Worm (Caenorhabditis elegans) whole organism, mixed stage, embryonic: ENCODE data around the gene lec-6.

Experiments used
- M03D4.4 ChIP-seq: sonication (generic microtip); optimal IDR thresholded peaks from 2 replicates; lab custom pipeline; 2017; ENCODE audit warnings: mild to moderate bottlenecking, missing genetic modification characterization, missing compliant biosample characterization
- bed-3 ChIP-seq: fragments of 200-800 bp; sonication (Bioruptor generic); optimal IDR thresholded peaks from 3 replicates; lab custom pipeline; 2018; ENCODE audit warnings: mild to moderate bottlenecking, missing genetic modification characterization, moderate library complexity, missing compliant biosample characterization
- blmp-1 ChIP-seq: fragments of 150-350 bp; optimal IDR thresholded peaks from 2 replicates; lab custom pipeline; 2014; ENCODE audit warnings: missing biosample characterization, missing genetic modification characterization
- ceh-39 ChIP-seq: fragments of 150-350 bp; optimal IDR thresholded peaks from 2 replicates; lab custom pipeline; 2014; ENCODE audit warnings: missing biosample characterization, missing genetic modification characterization
- ceh-43 ChIP-seq: fragments of 200-800 bp; sonication (Bioruptor generic); optimal IDR thresholded peaks from 2 replicates; lab custom pipeline; 2018; ENCODE audit warnings: mild to moderate bottlenecking, missing genetic modification characterization, moderate library complexity, missing compliant biosample characterization
- ceh-83 ChIP-seq: fragments of 200-800 bp; sonication (Bioruptor generic); optimal IDR thresholded peaks from 2 replicates; lab custom pipeline; 2018; ENCODE audit warnings: mild to moderate bottlenecking, missing genetic modification characterization, missing compliant biosample characterization
- ces-1 ChIP-seq: fragments of 150-350 bp; optimal IDR thresholded peaks from 2 replicates; lab custom pipeline; 2014; ENCODE audit warnings: missing biosample characterization, missing genetic modification reagents, missing genetic modification characterization
- cnd-1 ChIP-seq: fragments of 200-800 bp; sonication (Bioruptor generic); optimal IDR thresholded peaks from 2 replicates; lab custom pipeline; 2018; ENCODE audit warnings: mild to moderate bottlenecking, missing genetic modification characterization, missing compliant biosample characterization
- drap-1 ChIP-seq: fragments of 200-800 bp; sonication (Bioruptor generic); optimal IDR thresholded peaks from 3 replicates; lab custom pipeline; 2018; ENCODE audit warnings: mild to moderate bottlenecking, missing genetic modification characterization, missing compliant biosample characterization
- elt-1 ChIP-seq: sonication (generic microtip); optimal IDR thresholded peaks from 2 replicates; lab custom pipeline; 2017; ENCODE audit warnings: missing genetic modification characterization, mild to moderate bottlenecking, missing compliant biosample characterization, antibody characterized with exemption, moderate library complexity, borderline replicate concordance; ENCODE audit not compliant: insufficient read depth
- elt-3 ChIP-seq: fragments of 150-350 bp; optimal IDR thresholded peaks from 2 replicates; lab custom pipeline; 2014; ENCODE audit warnings: missing biosample characterization, missing genetic modification characterization
- flh-1 ChIP-seq: fragments of 200-800 bp; sonication (Bioruptor generic); optimal IDR thresholded peaks from 2 replicates; lab custom pipeline; 2018; ENCODE audit warnings: mild to moderate bottlenecking, missing genetic modification characterization, moderate library complexity, missing compliant biosample characterization
- ham-2 ChIP-seq: fragments of 200-800 bp; sonication (Bioruptor generic); optimal IDR thresholded peaks from 2 replicates; lab custom pipeline; 2018; ENCODE audit warnings: mild to moderate bottlenecking, missing genetic modification characterization, missing compliant biosample characterization
- hlh-1 ChIP-seq: fragments of 150-350 bp; optimal IDR thresholded peaks from 2 replicates; lab custom pipeline; 2014; ENCODE audit warnings: missing biosample characterization, missing genetic modification reagents, missing genetic modification characterization
- lin-13 ChIP-seq: fragments of 150-350 bp; optimal IDR thresholded peaks from 2 replicates; lab custom pipeline; 2014; ENCODE audit warnings: missing biosample characterization, missing genetic modification characterization
- lin-32 ChIP-seq: fragments of 200-800 bp; sonication (Bioruptor generic); optimal IDR thresholded peaks from 2 replicates; lab custom pipeline; 2018; ENCODE audit warnings: mild to moderate bottlenecking, missing genetic modification characterization, missing compliant biosample characterization
- lsy-2 ChIP-seq: fragments of 150-350 bp; optimal IDR thresholded peaks from 2 replicates; lab custom pipeline; 2014; ENCODE audit warnings: missing biosample characterization, missing genetic modification characterization
- mab-5 ChIP-seq: fragments of 150-350 bp; optimal IDR thresholded peaks from 2 replicates; lab custom pipeline; 2014; ENCODE audit warnings: missing biosample characterization, missing genetic modification characterization
- mep-1 ChIP-seq: fragments of 150-350 bp; optimal IDR thresholded peaks from 2 replicates; lab custom pipeline; 2017; ENCODE audit warnings: missing biosample characterization, missing genetic modification reagents, missing genetic modification characterization, inconsistent platforms
- mls-2 ChIP-seq: sonication (generic microtip); optimal IDR thresholded peaks from 2 replicates; lab custom pipeline; 2016; ENCODE audit warnings: mild to moderate bottlenecking, missing genetic modification characterization, moderate library complexity, missing compliant biosample characterization
- nhr-12 ChIP-seq: fragments of 150-350 bp; optimal IDR thresholded peaks from 2 replicates; lab custom pipeline; 2014; ENCODE audit warnings: missing biosample characterization, missing genetic modification characterization
- nhr-2 ChIP-seq: fragments of 150-350 bp; optimal IDR thresholded peaks from 2 replicates; lab custom pipeline; 2014; ENCODE audit warnings: missing biosample characterization, missing genetic modification characterization
- nhr-237 ChIP-seq: fragments of 150-350 bp; optimal IDR thresholded peaks from 2 replicates; lab custom pipeline; 2014; ENCODE audit warnings: missing biosample characterization, missing genetic modification characterization
- nhr-28 ChIP-seq: fragments of 150-350 bp; optimal IDR thresholded peaks from 2 replicates; lab custom pipeline; 2014; ENCODE audit warnings: missing biosample characterization, missing genetic modification characterization
- nhr-76 ChIP-seq: sonication (generic microtip); optimal IDR thresholded peaks from 2 replicates; lab custom pipeline; 2017; ENCODE audit warnings: missing biosample characterization, missing genetic modification characterization
- pha-4 ChIP-seq: fragments of 150-350 bp; optimal IDR thresholded peaks from 2 replicates; lab custom pipeline; 2018; ENCODE audit warnings: missing biosample characterization, missing genetic modification reagents, missing genetic modification characterization
- sem-2 ChIP-seq: fragments of 200-800 bp; sonication (Bioruptor generic); optimal IDR thresholded peaks from 2 replicates; lab custom pipeline; 2018; ENCODE audit warnings: mild to moderate bottlenecking, missing genetic modification characterization, missing compliant biosample characterization
- snpc-4 ChIP-seq: fragments of 150-350 bp; optimal IDR thresholded peaks from 2 replicates; lab custom pipeline; 2014; ENCODE audit warnings: missing biosample characterization, missing genetic modification characterization
- sptf-1 ChIP-seq: sonication (generic microtip); optimal IDR thresholded peaks from 2 replicates; lab custom pipeline; 2017; ENCODE audit warnings: mild to moderate bottlenecking, missing genetic modification characterization, moderate library complexity, missing compliant biosample characterization
- tbx-8 ChIP-seq: fragments of 200-800 bp; sonication (Bioruptor generic); optimal IDR thresholded peaks from 2 replicates; lab custom pipeline; 2018; ENCODE audit warnings: mild to moderate bottlenecking, missing genetic modification characterization, moderate library complexity, missing compliant biosample characterization
- unc-120 ChIP-seq: sonication (generic microtip); optimal IDR thresholded peaks from 2 replicates; lab custom pipeline; 2017; ENCODE audit warnings: missing genetic modification characterization, missing compliant biosample characterization; ENCODE audit not compliant: poor library complexity, severe bottlenecking
- unc-39 ChIP-seq: fragments of 150-350 bp; optimal IDR thresholded peaks from 2 replicates; lab custom pipeline; 2014; ENCODE audit warnings: missing biosample characterization, missing genetic modification characterization
- unc-62 ChIP-seq: fragments of 150-350 bp; optimal IDR thresholded peaks from 2 replicates; lab custom pipeline; 2014; ENCODE audit warnings: missing biosample characterization, missing genetic modification reagents, missing genetic modification characterization
- zip-8 ChIP-seq: fragments of 150-350 bp; optimal IDR thresholded peaks from 2 replicates; lab custom pipeline; 2014; ENCODE audit warnings: missing biosample characterization, missing genetic modification characterization
- ztf-11 ChIP-seq: fragments of 150-350 bp; optimal IDR thresholded peaks from 2 replicates; lab custom pipeline; 2014; ENCODE audit warnings: missing biosample characterization, missing genetic modification characterization

lec-6 gene

ce11 chrIII:634618-635017 is 34.5 kb upstream of the lec-6 start, which contains the start of gene fem-2:
Gene fem-2, minus strand, starts transcription at chrIII:634626.
- TF ChIP-seq tbx-8 (no peak), M03D4.4 (tag; lab: Kevin White, UChicago) (no peak), sptf-1 (tag; lab: Kevin White, UChicago) (no peak), ces-1 (GFP tag; lab: Kevin White, UChicago) (peak; percentile 83), lin-32 (GFP tag; lab: Kevin White, UChicago) (no peak), hlh-1 (tag; lab: Kevin White, UChicago) (no peak), blmp-1 (no peak)

- TF ChIP-seq nhr-76 (tag; lab: Kevin White, UChicago) (no peak), pha-4 (no peak), lin-32 (GFP tag; lab: Kevin White, UChicago) (no peak), cnd-1 (tag; lab: Kevin White, UChicago) (no peak), ces-1 (GFP tag; lab: Kevin White, UChicago) (no peak), drap-1 (GFP tag; lab: Kevin White, UChicago) (no peak)
Observed at ce11 chrIII:631421-631820, 31.3 kb upstream of the lec-6 start, which contains the start of gene T19C3.6. Gene T19C3.6, minus strand, starts transcription at chrIII:631521.

ce11 chrIII:627838-628237 is 27.7 kb upstream of the lec-6 start, which contains the start of gene T19C3.5:
Gene T19C3.5, minus strand, starts transcription at chrIII:627938.
- no peak for TF ChIP-seq drap-1 (GFP tag; lab: Kevin White, UChicago)
- TF ChIP-seq blmp-1 = no peak
- no peak for TF ChIP-seq mls-2 (tag; lab: Kevin White, UChicago)
- TF ChIP-seq tbx-8 = no peak

ce11 chrIII:626091-626490 is 25.9 kb upstream of the lec-6 start:
- TF ChIP-seq blmp-1 (no peak), mep-1 (tag; lab: Kevin White, UChicago) (no peak), lsy-2 (tag; lab: Kevin White, UChicago) (no peak), cnd-1 (tag; lab: Kevin White, UChicago) (no peak), nhr-12 (no peak), mls-2 (tag; lab: Kevin White, UChicago) (no peak), flh-1 (GFP tag; lab: Kevin White, UChicago) (no peak), lin-32 (GFP tag; lab: Kevin White, UChicago) (no peak), tbx-8 (no peak), zip-8 (tag; lab: Kevin White, UChicago) (no peak), sem-2 (GFP tag; lab: Kevin White, UChicago) (no peak), elt-3 (no peak)

ce11 chrIII:623754-624153 is 23.6 kb upstream of the lec-6 start:
- TF ChIP-seq elt-3 (peak; percentile 72), ztf-11 (tag; lab: Kevin White, UChicago) (peak; percentile 35), ceh-43 (GFP tag; lab: Kevin White, UChicago) (no peak), nhr-76 (tag; lab: Kevin White, UChicago) (no peak), snpc-4 (tag; lab: Kevin White, UChicago) (no peak), blmp-1 (no peak), lin-13 (tag; lab: Kevin White, UChicago) (peak; percentile 16), hlh-1 (tag; lab: Kevin White, UChicago) (peak; percentile 63), unc-120 (tag; lab: Kevin White, UChicago) (peak; percentile 99), M03D4.4 (tag; lab: Kevin White, UChicago) (peak; percentile 40), mls-2 (tag; lab: Kevin White, UChicago) (peak; percentile 17), ces-1 (GFP tag; lab: Kevin White, UChicago) (peak; percentile 91), mab-5 (peak; percentile 80), cnd-1 (tag; lab: Kevin White, UChicago) (peak; percentile 63), lin-32 (GFP tag; lab: Kevin White, UChicago) (peak; percentile 15), ceh-39 (tag; lab: Kevin White, UChicago) (peak; percentile 51), zip-8 (tag; lab: Kevin White, UChicago) (no peak), nhr-2 (peak; percentile 41), nhr-28 (tag; lab: Kevin White, UChicago) (no peak), nhr-237 (tag; lab: Kevin White, UChicago) (peak; percentile 84), lsy-2 (tag; lab: Kevin White, UChicago) (peak; percentile 40), mep-1 (tag; lab: Kevin White, UChicago) (peak; percentile 79), tbx-8 (peak; percentile 9), sptf-1 (tag; lab: Kevin White, UChicago) (peak; percentile 59), ham-2 (GFP tag; lab: Kevin White, UChicago) (peak; percentile 24), sem-2 (GFP tag; lab: Kevin White, UChicago) (no peak), drap-1 (GFP tag; lab: Kevin White, UChicago) (peak; percentile 53), bed-3 (GFP tag; lab: Kevin White, UChicago) (no peak), elt-1 (tag; lab: Kevin White, UChicago) (no peak), nhr-12 (no peak), flh-1 (GFP tag; lab: Kevin White, UChicago) (no peak), unc-62 (GFP tag; lab: Kevin White, UChicago) (peak; percentile 88), ceh-83 (GFP tag; lab: Kevin White, UChicago) (no peak), pha-4 (peak; percentile 95), unc-39 (tag; lab: Kevin White, UChicago) (no peak)
